Worm (Caenorhabditis elegans) whole organism, L4 larva: ENCODE data around the gene ciao-2B.
"Not testable (repeated sequence)": the region's sequence is repeated elsewhere in the genome, so short reads cannot be mapped to it uniquely, and the experiment has no call there.

ENCODE experiments used
- Y5F2A.4 ChIP-seq: fragments of 200-800 bp; sonication (Bioruptor generic); optimal IDR thresholded peaks from 2 replicates; lab custom pipeline; 2018; ENCODE audit warnings: mild to moderate bottlenecking, missing genetic modification characterization, missing compliant biosample characterization
- ceh-28 ChIP-seq: fragments of 150-350 bp; optimal IDR thresholded peaks from 2 replicates; lab custom pipeline; 2014; ENCODE audit warnings: missing biosample characterization, missing genetic modification reagents, missing genetic modification characterization
- daf-12 ChIP-seq: fragments of 150-350 bp; optimal IDR thresholded peaks from 2 replicates; lab custom pipeline; 2014; ENCODE audit warnings: missing biosample characterization, missing genetic modification reagents, missing genetic modification characterization
- fos-1 ChIP-seq: fragments of 150-350 bp; optimal IDR thresholded peaks from 2 replicates; lab custom pipeline; 2014; ENCODE audit warnings: missing biosample characterization, missing genetic modification characterization
- lsy-2 ChIP-seq, 2 experiments: fragments of 150-350 bp in 1 of 2; sonication (generic microtip) in 1 of 2; optimal IDR thresholded peaks; 2 replicates each; lab custom pipeline; 2014 to 2017; ENCODE audit warnings: missing biosample characterization in 2 of 2, missing genetic modification characterization in 2 of 2
- mdl-1 ChIP-seq, 2 experiments: fragments of 150-350 bp in 1 of 2; sonication (generic microtip) in 1 of 2; optimal IDR thresholded peaks; 2 replicates each; lab custom pipeline; 2014 to 2017; ENCODE audit warnings: missing biosample characterization in 2 of 2, missing genetic modification characterization in 2 of 2
- nhr-237 ChIP-seq: sonication (generic microtip); optimal IDR thresholded peaks from 2 replicates; lab custom pipeline; 2017; ENCODE audit warnings: missing biosample characterization, missing genetic modification characterization
- pha-4 ChIP-seq, 2 experiments: fragments of 150-350 bp in 1 of 2; fragments of 200-800 bp in 1 of 2; sonication (Bioruptor generic) in 1 of 2; IDR thresholded peaks in 1 of 2; optimal IDR thresholded peaks in 1 of 2; 2 replicates each; pipeline versions ENCODE4 v1.3.6 to Lab custom; 2014 to 2022; ENCODE audit warnings: missing genetic modification characterization in 2 of 2, missing genetic modification reagents in 2 of 2, missing biosample characterization in 1 of 2, missing compliant biosample characterization in 1 of 2
- tag-97 ChIP-seq: fragments of 200-800 bp; sonication (Bioruptor generic); IDR thresholded peaks from 2 replicates; pipeline ENCODE4 v1.3.6; 2022; ENCODE audit warnings: missing genetic modification characterization, missing compliant biosample characterization
- unc-62 ChIP-seq, 3 experiments: fragments of 150-350 bp in 1 of 3; sonication (generic microtip); optimal IDR thresholded peaks in 2 of 3; peaks in 1 of 3; 1 replicate in 1 of 3; 2 replicates in 2 of 3; lab custom pipeline; 2014 to 2017; ENCODE audit warnings: missing biosample characterization in 3 of 3, missing genetic modification characterization in 3 of 3, missing genetic modification reagents in 3 of 3, missing genotype in 1 of 3
- zip-2 ChIP-seq: fragments of 150-350 bp; optimal IDR thresholded peaks from 2 replicates; lab custom pipeline; 2014; ENCODE audit warnings: missing biosample characterization, missing genetic modification characterization

DNA sequence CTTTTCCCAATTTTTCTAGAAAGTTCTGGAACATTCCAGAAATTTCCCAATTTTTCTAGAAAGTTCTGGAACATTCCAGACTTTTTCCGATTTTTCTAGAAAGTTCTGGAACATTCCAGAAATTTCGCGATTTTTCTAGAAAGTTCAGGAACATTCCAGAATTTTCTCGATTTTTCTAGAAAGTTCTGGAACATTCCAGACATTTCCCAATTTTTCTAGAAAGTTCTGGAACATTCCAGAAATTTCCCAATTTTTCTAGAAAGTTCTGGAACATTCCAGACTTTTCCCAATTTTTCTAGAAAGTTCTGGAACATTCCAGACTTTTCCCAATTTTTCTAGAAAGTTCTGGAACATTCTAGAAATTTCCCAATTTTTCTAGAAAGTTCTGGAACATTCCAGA is 8.1 kb upstream of the ciao-2B start:
- peak; percentile 81 for TF ChIP-seq pha-4 (GFP tag; IDR thresholded peaks at IDR 0.05; lab: Robert Waterston, UW)
- not testable (repeated sequence) for TF ChIP-seq pha-4 (tag; optimal IDR thresholded peaks at IDR 0.05; lab: Kevin White, UChicago); nhr-237 (tag; lab: Kevin White, UChicago); unc-62 (GFP tag; optimal IDR thresholded peaks at IDR 0.05 in 1 of 2; lab: Kevin White, UChicago); unc-62 (tag; optimal IDR thresholded peaks at IDR 0.05; lab: Kevin White, UChicago); fos-1 (tag; lab: Kevin White, UChicago); zip-2; lsy-2 (tag; optimal IDR thresholded peaks at IDR 0.05; lab: Kevin White, UChicago); Y5F2A.4 (GFP tag; lab: Kevin White, UChicago); mdl-1 (tag; optimal IDR thresholded peaks at IDR 0.05; lab: Kevin White, UChicago); ceh-28; tag-97 (GFP tag; lab: Robert Waterston, UW); daf-12 (tag; lab: Kevin White, UChicago)
